Worm (Caenorhabditis elegans) whole organism, L3 larva: ENCODE measurements around the gene T16G12.9.
A peak's percentile ranks its signal among the peaks of the same experiment; 100 is the strongest.

ENCODE experiments used
- ZK546.5 ChIP-seq: sonication (generic microtip); optimal IDR thresholded peaks from 2 replicates; lab custom pipeline; 2017; ENCODE audit warnings: missing biosample characterization, missing genetic modification characterization
- aly-2 ChIP-seq: fragments of 150-350 bp; optimal IDR thresholded peaks from 2 replicates; lab custom pipeline; 2014; ENCODE audit warnings: missing biosample characterization, missing genetic modification characterization
- ama-1 ChIP-seq: fragments of 150-350 bp; optimal IDR thresholded peaks from 2 replicates; lab custom pipeline; 2018
- ceh-16 ChIP-seq: sonication (generic microtip); optimal IDR thresholded peaks from 2 replicates; lab custom pipeline; 2017; ENCODE audit warnings: missing biosample characterization, missing genetic modification characterization
- ceh-28 ChIP-seq: fragments of 150-350 bp; optimal IDR thresholded peaks from 2 replicates; lab custom pipeline; 2014; ENCODE audit warnings: missing biosample characterization, missing genetic modification reagents, missing genetic modification characterization
- ceh-82 ChIP-seq: fragments of 150-350 bp; optimal IDR thresholded peaks from 2 replicates; lab custom pipeline; 2014; ENCODE audit warnings: missing biosample characterization, missing genetic modification characterization
- daf-12 ChIP-seq: fragments of 150-350 bp; optimal IDR thresholded peaks from 2 replicates; lab custom pipeline; 2014; ENCODE audit warnings: missing biosample characterization, missing genetic modification reagents, missing genetic modification characterization
- egl-27 ChIP-seq: sonication (generic microtip); optimal IDR thresholded peaks from 4 replicates; lab custom pipeline; 2017; ENCODE audit warnings: missing biosample characterization, missing genetic modification reagents, missing genetic modification characterization
- egl-5 ChIP-seq: fragments of 150-350 bp; optimal IDR thresholded peaks from 2 replicates; lab custom pipeline; 2017; ENCODE audit warnings: missing biosample characterization, missing genetic modification reagents, missing genetic modification characterization, inconsistent platforms
- elt-1 ChIP-seq: fragments of 150-350 bp; optimal IDR thresholded peaks from 2 replicates; lab custom pipeline; 2014; ENCODE audit warnings: missing biosample characterization, missing genetic modification characterization
- elt-2 ChIP-seq: sonication (generic microtip); optimal IDR thresholded peaks from 2 replicates; lab custom pipeline; 2016; ENCODE audit warnings: missing genetic modification reagents, mild to moderate bottlenecking, missing genetic modification characterization, missing compliant biosample characterization
- elt-3 ChIP-seq, 3 experiments: fragments of 150-350 bp in 1 of 3; sonication (generic microtip) in 2 of 3; optimal IDR thresholded peaks; 2 replicates in 2 of 3; 4 replicates in 1 of 3; lab custom pipeline; 2014 to 2017; ENCODE audit warnings: missing biosample characterization in 3 of 3, missing genetic modification characterization in 3 of 3
- eor-1 ChIP-seq, 2 experiments: fragments of 150-350 bp; optimal IDR thresholded peaks; 2 replicates each; lab custom pipeline; 2014 to 2018; ENCODE audit warnings: missing biosample characterization in 2 of 2, missing genetic modification characterization in 2 of 2
- fos-1 ChIP-seq: fragments of 150-350 bp; optimal IDR thresholded peaks from 2 replicates; lab custom pipeline; 2014; ENCODE audit warnings: missing biosample characterization, missing genetic modification characterization
- hmg-11 ChIP-seq: sonication (generic microtip); optimal IDR thresholded peaks from 2 replicates; lab custom pipeline; 2016; ENCODE audit warnings: missing genetic modification characterization, missing compliant biosample characterization
- jun-1 ChIP-seq: fragments of 150-350 bp; optimal IDR thresholded peaks from 2 replicates; lab custom pipeline; 2014; ENCODE audit warnings: missing biosample characterization, missing genetic modification reagents, missing genetic modification characterization
- lin-15B ChIP-seq: fragments of 150-350 bp; optimal IDR thresholded peaks from 2 replicates; lab custom pipeline; 2014; ENCODE audit warnings: missing biosample characterization, missing genetic modification characterization
- lin-39 ChIP-seq: fragments of 150-350 bp; optimal IDR thresholded peaks from 2 replicates; lab custom pipeline; 2018; ENCODE audit warnings: missing biosample characterization, missing genetic modification reagents, missing genetic modification characterization
- lsy-12 ChIP-seq: sonication (generic microtip); optimal IDR thresholded peaks from 2 replicates; lab custom pipeline; 2016; ENCODE audit warnings: mild to moderate bottlenecking, missing genetic modification characterization, missing compliant biosample characterization
- mdl-1 ChIP-seq: fragments of 150-350 bp; optimal IDR thresholded peaks from 2 replicates; lab custom pipeline; 2014; ENCODE audit warnings: missing biosample characterization, missing genetic modification characterization
- nfya-1 ChIP-seq: sonication (generic microtip); optimal IDR thresholded peaks from 2 replicates; lab custom pipeline; 2017; ENCODE audit warnings: missing genetic modification characterization, mild to moderate bottlenecking, missing compliant biosample characterization, antibody characterized with exemption, moderate library complexity; ENCODE audit not compliant: insufficient read depth
- nhr-11 ChIP-seq: fragments of 150-350 bp; optimal IDR thresholded peaks from 2 replicates; lab custom pipeline; 2014; ENCODE audit warnings: missing biosample characterization, missing genetic modification characterization
- nhr-23 ChIP-seq: fragments of 150-350 bp; optimal IDR thresholded peaks from 2 replicates; lab custom pipeline; 2014; ENCODE audit warnings: missing biosample characterization, missing genetic modification reagents, missing genetic modification characterization
- nhr-237 ChIP-seq: fragments of 150-350 bp; optimal IDR thresholded peaks from 2 replicates; lab custom pipeline; 2014; ENCODE audit warnings: missing biosample characterization, missing genetic modification characterization
- nhr-25 ChIP-seq: sonication (generic microtip); optimal IDR thresholded peaks from 2 replicates; lab custom pipeline; 2017; ENCODE audit warnings: missing biosample characterization, missing genetic modification characterization
- nhr-28 ChIP-seq: fragments of 150-350 bp; optimal IDR thresholded peaks from 2 replicates; lab custom pipeline; 2014; ENCODE audit warnings: missing biosample characterization, missing genetic modification characterization
- nhr-43 ChIP-seq: sonication (generic microtip); optimal IDR thresholded peaks from 2 replicates; lab custom pipeline; 2016; ENCODE audit warnings: mild to moderate bottlenecking, missing genetic modification characterization, missing compliant biosample characterization; ENCODE audit not compliant: poor library complexity, severe bottlenecking
- nhr-67 ChIP-seq: fragments of 150-350 bp; optimal IDR thresholded peaks from 2 replicates; lab custom pipeline; 2014; ENCODE audit warnings: missing biosample characterization, missing genetic modification characterization
- nhr-76 ChIP-seq: fragments of 150-350 bp; sonication (generic microtip); optimal IDR thresholded peaks from 5 replicates; lab custom pipeline; 2014; ENCODE audit warnings: missing biosample characterization, missing genetic modification characterization
- nhr-77 ChIP-seq: fragments of 150-350 bp; optimal IDR thresholded peaks from 2 replicates; lab custom pipeline; 2014; ENCODE audit warnings: missing biosample characterization, missing genetic modification characterization
- pha-4 ChIP-seq: fragments of 150-350 bp; optimal IDR thresholded peaks from 2 replicates; lab custom pipeline; 2014; ENCODE audit warnings: missing biosample characterization, missing genetic modification reagents, missing genetic modification characterization
- pqm-1 ChIP-seq: fragments of 150-350 bp; optimal IDR thresholded peaks from 2 replicates; lab custom pipeline; 2017; ENCODE audit warnings: missing biosample characterization, missing genetic modification characterization, inconsistent platforms
- sea-2 ChIP-seq: fragments of 150-350 bp; sonication (generic microtip); optimal IDR thresholded peaks from 4 replicates; lab custom pipeline; 2014; ENCODE audit warnings: missing biosample characterization, missing genetic modification reagents, missing genetic modification characterization
- snpc-4 ChIP-seq: fragments of 150-350 bp; optimal IDR thresholded peaks from 2 replicates; lab custom pipeline; 2014; ENCODE audit warnings: missing biosample characterization, missing genetic modification characterization
- tbx-2 ChIP-seq: sonication (generic microtip); optimal IDR thresholded peaks from 2 replicates; lab custom pipeline; 2016; ENCODE audit warnings: mild to moderate bottlenecking, missing genetic modification characterization, missing compliant biosample characterization
- unc-39 ChIP-seq: sonication (generic microtip); optimal IDR thresholded peaks from 4 replicates; lab custom pipeline; 2017; ENCODE audit warnings: missing biosample characterization, missing genetic modification characterization
- ztf-11 ChIP-seq: fragments of 150-350 bp; optimal IDR thresholded peaks from 2 replicates; lab custom pipeline; 2014; ENCODE audit warnings: missing biosample characterization, missing genetic modification characterization

Gene T16G12.9

DNA sequence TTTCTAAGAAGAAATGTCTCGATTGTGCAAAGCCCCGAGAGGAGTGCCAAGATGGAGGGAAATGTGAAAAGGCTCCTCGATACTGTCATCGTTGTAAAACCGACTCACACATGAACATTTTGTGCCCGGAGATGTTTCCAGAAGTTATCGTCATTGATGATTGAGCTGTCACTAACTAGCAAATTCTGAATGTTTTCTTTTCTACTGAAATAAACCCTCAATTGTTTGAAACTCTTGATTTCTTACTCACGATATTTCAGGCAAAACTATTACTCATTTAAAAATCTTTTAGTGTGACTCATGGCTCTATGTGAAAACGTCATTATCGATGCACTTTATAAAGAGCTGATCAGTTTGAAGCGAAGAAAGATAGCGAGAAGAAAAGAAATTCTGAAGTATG lies 7.1 kb upstream of the T16G12.9 start, which contains the start of gene T16H12.13:
Gene T16H12.13 (plus strand): TSS at position 301 of the 400 bp plus-strand sequence.
- no peak for TF ChIP-seq ZK546.5 (tag; lab: Kevin White, UChicago)
- TF ChIP-seq pha-4, result no peak

DNA sequence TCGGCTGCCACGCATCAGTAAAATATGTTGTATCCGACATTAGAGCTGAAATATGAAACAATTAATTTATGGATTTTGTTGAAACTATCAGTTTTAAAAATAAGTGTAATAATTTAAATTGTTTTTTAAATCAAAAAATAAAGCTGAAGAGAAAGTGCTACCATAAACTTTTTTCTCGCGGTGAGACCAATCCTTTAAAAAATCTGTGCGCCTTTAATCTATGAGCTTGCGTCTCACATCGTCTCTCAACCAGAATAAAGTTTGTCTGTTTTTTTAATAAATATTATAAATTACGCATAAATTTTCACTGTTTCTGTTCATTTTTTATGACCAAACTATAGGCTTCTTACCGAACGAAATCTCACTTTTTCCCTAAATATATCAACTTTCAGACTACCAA lies 5.2 kb upstream of the T16G12.9 start, which contains the start of gene T16H12.3:
Gene T16H12.3 (minus strand): TSS at position 51 of the 400 bp plus-strand sequence.
- TF ChIP-seq aly-2 (tag; lab: Kevin White, UChicago) (no peak), egl-27 (tag; lab: Kevin White, UChicago) (no peak), eor-1 (tag; optimal IDR thresholded peaks at IDR 0.05; lab: Kevin White, UChicago) (no peak), daf-12 (no peak), nfya-1 (tag; lab: Kevin White, UChicago) (no peak), lin-39 (no peak)

DNA sequence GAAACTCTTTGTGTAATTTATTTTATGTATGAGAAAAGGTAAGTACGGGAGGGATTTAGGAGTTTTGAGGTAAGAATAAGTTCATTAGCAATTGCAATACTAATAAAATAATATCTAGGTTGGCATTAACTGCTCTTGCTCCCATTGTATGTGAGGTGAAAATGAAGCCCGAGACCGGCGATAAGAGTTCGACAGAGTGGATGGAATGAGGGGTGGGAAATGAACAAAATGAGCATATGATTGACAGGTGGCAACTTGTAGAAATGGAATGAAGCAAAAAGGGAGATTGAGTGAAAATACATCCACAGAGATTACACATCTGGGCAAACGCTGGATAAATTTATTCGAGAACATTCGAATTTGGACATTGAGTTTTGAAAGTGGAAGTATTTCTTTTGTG lies 733 bp upstream of the T16G12.9 start:
- TF ChIP-seq egl-27 (tag; lab: Kevin White, UChicago) (no peak), elt-1 (no peak), lsy-12 (no peak), nhr-77 (tag; lab: Kevin White, UChicago) (no peak), mdl-1 (tag; lab: Kevin White, UChicago) (no peak), sea-2 (no peak), snpc-4 (no peak), pqm-1 (tag; lab: Kevin White, UChicago) (no peak), elt-2 (tag; lab: Kevin White, UChicago) (no peak), nfya-1 (tag; lab: Kevin White, UChicago) (no peak), ceh-28 (tag; lab: Kevin White, UChicago) (no peak), ama-1 (lab: Kevin White, UChicago) (no peak), pha-4 (no peak)

DNA sequence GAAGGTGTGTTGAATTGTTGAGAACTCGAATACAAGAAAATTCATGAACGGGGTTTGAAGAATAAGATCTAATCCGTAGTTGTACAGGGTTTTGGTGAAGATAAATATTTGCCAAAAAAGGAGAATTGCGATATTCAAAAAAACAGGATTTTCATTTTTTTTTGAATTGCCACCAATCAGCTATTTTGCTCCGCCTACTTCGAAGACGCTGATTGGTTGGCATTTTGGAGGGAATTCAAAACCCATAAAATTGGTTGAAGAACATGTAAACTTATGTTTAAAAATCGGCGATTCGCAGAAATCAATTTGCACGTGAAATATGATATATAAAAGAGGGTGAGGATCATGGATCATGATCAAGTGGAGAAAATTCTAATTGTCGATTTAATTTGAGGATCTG lies 2.0 kb downstream of the T16G12.9 start:
- TF ChIP-seq ceh-82 (tag; lab: Kevin White, UChicago) (no peak), nhr-67 (tag; lab: Kevin White, UChicago) (no peak), egl-27 (tag; lab: Kevin White, UChicago) (no peak), nfya-1 (tag; lab: Kevin White, UChicago) (peak; percentile 92), nhr-28 (tag; lab: Kevin White, UChicago) (no peak)

DNA sequence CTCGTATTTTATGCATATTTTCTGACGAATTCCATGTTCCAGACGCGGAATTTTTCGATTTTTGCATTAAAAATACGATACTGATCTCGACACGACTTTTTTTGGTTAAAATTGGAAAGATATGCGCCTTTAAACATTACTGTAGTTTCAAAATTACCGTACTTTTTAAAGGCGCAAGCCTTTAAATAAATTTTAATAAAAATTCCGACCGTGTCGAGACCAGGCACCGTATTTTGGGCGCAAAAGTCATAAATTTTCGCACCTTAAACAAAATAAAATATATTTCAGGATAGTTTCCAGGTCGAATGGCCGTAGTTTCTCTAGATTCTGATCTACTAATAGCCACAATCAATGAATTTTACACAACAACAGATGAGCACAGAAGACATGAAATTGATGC lies 8.8 kb downstream of the T16G12.9 start, which contains the start of gene T16G12.6:
Gene T16G12.6 (plus strand): TSS at position 301 of the 400 bp plus-strand sequence.
- TF ChIP-seq mdl-1 (tag; lab: Kevin White, UChicago), result no peak
- no peak for TF ChIP-seq nhr-76 (tag; lab: Kevin White, UChicago)
- no peak for TF ChIP-seq fos-1 (tag; lab: Kevin White, UChicago)
- no peak for TF ChIP-seq ztf-11
- no peak for TF ChIP-seq jun-1 (tag; lab: Kevin White, UChicago)
- TF ChIP-seq ceh-16 (tag; lab: Kevin White, UChicago), result no peak
- TF ChIP-seq nhr-237, result no peak
- TF ChIP-seq ZK546.5 (tag; lab: Kevin White, UChicago), result no peak
- no peak for TF ChIP-seq ama-1 (lab: Kevin White, UChicago)
- no peak for TF ChIP-seq eor-1 (tag; optimal IDR thresholded peaks at IDR 0.05; lab: Kevin White, UChicago)
- TF ChIP-seq nhr-67 (tag; lab: Kevin White, UChicago), result no peak
- no peak for TF ChIP-seq unc-39 (tag; lab: Kevin White, UChicago)
- TF ChIP-seq tbx-2 (tag; lab: Kevin White, UChicago), result no peak
- TF ChIP-seq egl-5, result no peak
- TF ChIP-seq ceh-82 (tag; lab: Kevin White, UChicago), result no peak
- TF ChIP-seq egl-27 (tag; lab: Kevin White, UChicago), result no peak
- TF ChIP-seq nhr-25 (tag; lab: Kevin White, UChicago), result no peak
- TF ChIP-seq daf-12, result no peak
- no peak for TF ChIP-seq nhr-23 (tag; lab: Kevin White, UChicago)

DNA sequence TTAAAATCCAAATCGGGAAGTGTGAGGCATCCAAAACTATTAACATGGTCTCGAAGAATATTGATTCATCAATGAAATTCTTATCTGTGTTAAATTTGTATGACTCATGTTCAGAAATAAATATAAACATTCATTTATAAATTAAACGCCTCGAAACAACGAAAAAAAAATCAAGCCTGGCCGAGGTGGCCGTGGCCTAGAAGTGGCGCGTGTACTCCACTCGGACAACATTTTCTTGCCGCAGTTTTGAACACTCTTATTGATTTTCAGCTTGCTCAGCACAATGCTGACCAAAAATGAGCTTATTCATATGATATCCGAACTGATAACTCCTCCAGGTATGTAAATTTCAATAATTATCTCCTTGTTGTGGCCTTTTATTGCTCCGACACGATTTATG lies 13.9 kb downstream of the T16G12.9 start, which contains the start of gene ekl-6:
Gene ekl-6 (plus strand): TSS at position 265 of the 400 bp plus-strand sequence.
- TF ChIP-seq unc-39 (tag; lab: Kevin White, UChicago) (no peak), pqm-1 (tag; lab: Kevin White, UChicago) (no peak), elt-3 (tag; optimal IDR thresholded peaks at IDR 0.05; lab: Kevin White, UChicago) (no peak), nhr-11 (tag; lab: Kevin White, UChicago) (no peak), hmg-11 (tag; lab: Kevin White, UChicago) (peak; percentile 65), lin-15B (tag; lab: Kevin White, UChicago) (peak; percentile 48), snpc-4 (peak; percentile 12), lsy-12 (peak; percentile 22), tbx-2 (tag; lab: Kevin White, UChicago) (no peak), nhr-43 (tag; lab: Kevin White, UChicago) (peak; percentile 79), egl-5 (no peak)
- TF ChIP-seq, all 47 proteins: peak for 5
